Worm (Caenorhabditis elegans) whole organism, late embryonic: Measurements from ENCODE around the gene C29F3.7.

Experiments used
- C08G9.2 ChIP-seq: sonication (generic microtip); optimal IDR thresholded peaks from 2 replicates; lab custom pipeline; 2016; ENCODE audit warnings: mild to moderate bottlenecking, missing genetic modification characterization, moderate library complexity, missing compliant biosample characterization
- ama-1 ChIP-seq: fragments of 150-350 bp; optimal IDR thresholded peaks from 2 replicates; lab custom pipeline; 2014
- ceh-2 ChIP-seq: sonication (generic microtip); optimal IDR thresholded peaks from 2 replicates; lab custom pipeline; 2016; ENCODE audit warnings: missing genotype, missing genetic modification characterization, missing compliant biosample characterization
- ceh-22 ChIP-seq: sonication (generic microtip); optimal IDR thresholded peaks from 2 replicates; lab custom pipeline; 2017; ENCODE audit warnings: missing biosample characterization, missing genetic modification characterization
- ceh-24 ChIP-seq: sonication (generic microtip); optimal IDR thresholded peaks from 2 replicates; lab custom pipeline; 2016; ENCODE audit warnings: mild to moderate bottlenecking, missing genetic modification characterization, missing compliant biosample characterization
- ceh-9 ChIP-seq: sonication (generic microtip); optimal IDR thresholded peaks from 2 replicates; lab custom pipeline; 2016; ENCODE audit warnings: mild to moderate bottlenecking, missing genetic modification characterization, inconsistent platforms, missing compliant biosample characterization
- dmd-4 ChIP-seq: sonication (generic microtip); optimal IDR thresholded peaks from 2 replicates; lab custom pipeline; 2016; ENCODE audit warnings: borderline replicate concordance, missing genetic modification characterization, missing compliant biosample characterization
- elt-2 ChIP-seq: sonication (generic microtip); optimal IDR thresholded peaks from 2 replicates; lab custom pipeline; 2016; ENCODE audit warnings: missing genetic modification reagents, missing genetic modification characterization, missing compliant biosample characterization
- sox-4 ChIP-seq: sonication (generic microtip); optimal IDR thresholded peaks from 2 replicates; lab custom pipeline; 2017; ENCODE audit warnings: mild to moderate bottlenecking, missing genetic modification characterization, inconsistent platforms, missing compliant biosample characterization
- syd-9 ChIP-seq: sonication (generic microtip); optimal IDR thresholded peaks from 2 replicates; lab custom pipeline; 2016; ENCODE audit warnings: mild to moderate bottlenecking, missing genetic modification characterization, moderate library complexity, missing compliant biosample characterization
- unc-55 ChIP-seq: sonication (generic microtip); optimal IDR thresholded peaks from 2 replicates; lab custom pipeline; 2017; ENCODE audit warnings: missing biosample characterization, missing genetic modification reagents, missing genetic modification characterization
- unc-86 ChIP-seq: sonication (generic microtip); optimal IDR thresholded peaks from 2 replicates; lab custom pipeline; 2016; ENCODE audit warnings: missing genetic modification characterization, missing compliant biosample characterization

- TF ChIP-seq ceh-2 (tag; lab: Kevin White, UChicago) (no peak), ceh-9 (tag; lab: Kevin White, UChicago) (no peak), ceh-22 (tag; lab: Kevin White, UChicago) (no peak), elt-2 (tag; lab: Kevin White, UChicago) (no peak), syd-9 (tag; lab: Kevin White, UChicago) (no peak), ama-1 (no peak), ceh-24 (tag; lab: Kevin White, UChicago) (no peak), C08G9.2 (tag; lab: Kevin White, UChicago) (no peak), sox-4 (tag; lab: Kevin White, UChicago) (no peak), unc-55 (GFP tag; lab: Kevin White, UChicago) (no peak), dmd-4 (tag; lab: Kevin White, UChicago) (no peak), unc-86 (tag; lab: Kevin White, UChicago) (no peak)
Observed at ce11 chrV:15352376-15352775, 2.3 kb upstream of the C29F3.7 start, which contains the start of gene srx-58.
